Worm (Caenorhabditis elegans): ENCODE results near the gene C06E1.11.

The C06E1.11 gene

DNA sequence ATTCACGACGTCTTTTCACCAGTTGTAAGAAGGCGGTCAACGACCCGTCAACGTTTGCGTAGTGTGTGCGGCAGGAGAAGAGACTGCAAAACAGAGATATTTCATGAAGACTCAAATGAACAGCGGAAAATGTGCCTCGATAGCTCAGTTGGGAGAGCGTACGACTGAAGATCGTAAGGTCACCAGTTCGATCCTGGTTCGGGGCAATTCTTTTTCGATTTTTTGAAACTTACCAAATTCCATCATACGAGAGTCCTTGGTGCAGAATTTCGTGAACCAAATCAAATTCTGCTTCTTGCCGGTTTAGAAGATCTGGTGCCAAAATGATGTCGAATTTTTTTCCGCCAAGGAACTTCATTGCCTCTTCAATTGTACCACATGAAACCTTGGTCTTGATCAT is 36.4 kb upstream of the C06E1.11 start (continued):
- TF ChIP-seq madf-6 (GFP tag; IDR thresholded peaks at IDR 0.05) (peak; percentile 40; the same call in 1 of the 2 replicates), nfya-2 (GFP tag; IDR thresholded peaks at IDR 0.05) (no peak), pbrm-1 (GFP tag; IDR thresholded peaks at IDR 0.05) (peak; percentile 54; the same call in 1 of the 2 replicates), nhr-120 (GFP tag; IDR thresholded peaks at IDR 0.05) (0 out of 2 replicates have a peak, but pooled peaks have one; percentile 52), mxl-1 (tag; optimal IDR thresholded peaks at IDR 0.05) (no peak), nfyb-1 (GFP tag; IDR thresholded peaks at IDR 0.05) (peak; percentile 48; the same call in 1 of the 2 replicates), let-607 (tag; optimal IDR thresholded peaks at IDR 0.05) (peak in 1 of 2 experiments; percentile 18), F49E8.2 (tag; optimal IDR thresholded peaks at IDR 0.05; ENCODE audit: insufficient read depth) (no peak), nhr-27 (tag; optimal IDR thresholded peaks at IDR 0.05) (no peak), Y53G8AR.9 (GFP tag; conservative IDR thresholded peaks at IDR 0.05) (0 out of 2 replicates have a peak, but pooled peaks have one; percentile 20), repo-1 (tag; optimal IDR thresholded peaks at IDR 0.05) (peak; percentile 22), cebp-2 (GFP tag; IDR thresholded peaks at IDR 0.05) (no peak), ztf-25 (GFP tag; IDR thresholded peaks at IDR 0.05) (no peak), ceh-40 (GFP tag; IDR thresholded peaks at IDR 0.05) (no peak), nhr-90 (tag; optimal IDR thresholded peaks at IDR 0.05) (peak; percentile 43), F57C9.4 (tag; optimal IDR thresholded peaks at IDR 0.05) (no peak), Y67H2A.10 (GFP tag; conservative IDR thresholded peaks at IDR 0.05) (no peak), xnd-1 (tag; optimal IDR thresholded peaks at IDR 0.05) (no peak), B0019.2 (GFP tag; conservative IDR thresholded peaks at IDR 0.05) (no peak), mel-28 (tag; optimal IDR thresholded peaks at IDR 0.05; ENCODE audit: borderline replicate concordance) (peak; percentile 13), attf-6 (GFP tag; IDR thresholded peaks at IDR 0.05) (no peak), hmg-1.2 (GFP tag; IDR thresholded peaks at IDR 0.05) (peak; percentile 64), ztf-3 (GFP tag; optimal IDR thresholded peaks at IDR 0.05) (no peak), madf-3 (GFP tag; IDR thresholded peaks at IDR 0.05) (no peak), unc-130 (GFP tag; optimal IDR thresholded peaks at IDR 0.05) (no peak), lsl-1 (GFP tag; optimal IDR thresholded peaks at IDR 0.05) (no peak), ceh-27 (GFP tag; optimal IDR thresholded peaks at IDR 0.05) (peak; percentile 42), Y95B8A.8 (GFP tag; IDR thresholded peaks at IDR 0.05) (no peak), F23B12.7 (tag; optimal IDR thresholded peaks at IDR 0.05; ENCODE audit: insufficient read depth) (peak; percentile 62), lin-54 (GFP tag; optimal IDR thresholded peaks at IDR 0.05) (peak; percentile 49), F57A8.1 (GFP tag; optimal IDR thresholded peaks at IDR 0.05) (no peak), lir-1 (GFP tag; conservative IDR thresholded peaks at IDR 0.05) (no peak), him-1 (tag; optimal IDR thresholded peaks at IDR 0.05) (no peak), ZK185.1 (tag; optimal IDR thresholded peaks at IDR 0.05; ENCODE audit: poor library complexity, severe bottlenecking) (peak; percentile 4), Y56A3A.18 (GFP tag; IDR thresholded peaks at IDR 0.05) (0 out of 2 replicates have a peak, but pooled peaks have one; percentile 58), ama-1 (optimal IDR thresholded peaks at IDR 0.05) (peak; percentile 19), ama-1 (GFP tag; optimal IDR thresholded peaks at IDR 0.05) (no peak), F33H1.4 (GFP tag; IDR thresholded peaks at IDR 0.05) (no peak), K11D2.4 (GFP tag; IDR thresholded peaks at IDR 0.05) (peak; percentile 52; the same call in 1 of the 2 replicates), unc-62 (GFP tag; optimal IDR thresholded peaks at IDR 0.05) (no peak), ekl-4 (GFP tag; IDR thresholded peaks at IDR 0.05) (no peak; the same call in 1 of the 2 replicates), dpff-1 (tag; optimal IDR thresholded peaks at IDR 0.05) (no peak), let-526 (GFP tag; IDR thresholded peaks at IDR 0.05) (0 out of 2 replicates have a peak, but pooled peaks have one; percentile 45), snpc-3.4 (tag; optimal IDR thresholded peaks at IDR 0.05) (peak; percentile 15), B0336.3 (GFP tag; IDR thresholded peaks at IDR 0.05) (0 out of 2 replicates have a peak, but pooled peaks have one; percentile 18), egl-44 (GFP tag; IDR thresholded peaks at IDR 0.05) (peak; percentile 75), dox-1 (GFP tag; IDR thresholded peaks at IDR 0.05) (peak; percentile 52; the same call in 1 of the 2 replicates), ztf-22 (GFP tag; optimal IDR thresholded peaks at IDR 0.05) (no peak)
